Worm (Caenorhabditis elegans): ENCODE results near the gene cest-34.

DNA sequence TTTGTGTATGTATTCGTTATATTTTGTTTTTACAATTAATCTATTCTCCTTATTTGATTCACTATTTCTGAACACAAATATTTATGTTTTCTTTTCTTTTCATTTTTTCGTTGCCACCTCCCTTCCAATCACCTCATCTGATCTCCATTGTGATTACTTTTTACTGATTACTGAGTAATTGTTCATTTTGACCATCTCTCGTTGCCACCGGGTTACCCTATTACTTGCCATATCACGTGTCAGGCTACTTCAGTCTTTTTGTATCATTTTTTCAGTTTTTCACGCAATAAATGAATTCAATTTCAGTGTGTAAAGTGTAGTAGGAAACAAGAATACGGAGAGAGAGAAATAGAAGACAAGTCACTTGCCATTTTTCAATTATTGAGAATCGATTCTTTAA lies 24.5 kb upstream of the cest-34 start, which contains the start of gene T10H9.8:
- no peak for TF ChIP-seq nhr-85 (tag)
- no peak for TF ChIP-seq snpc-4 (tag; optimal IDR thresholded peaks at IDR 0.05)
- TF ChIP-seq zag-1 (tag; optimal IDR thresholded peaks at IDR 0.05) = no peak
